ENCODE assay signal across 4 worm cellular contexts in genomic region chrV:858841-859456, ce11.
TF ChIP-seq lines count a peak whose summit lies in the region.

No protein-coding gene starts in this region.

TF ChIP-seq in whole organism, L2 larva, 48 proteins besides CTCF, POLR2A, EP300 and RAD21:
- TF ChIP-seq mdl-1 (tag; optimal IDR thresholded peaks at IDR 0.05; lab: Kevin White, UChicago) (no peak), aly-2 (tag; optimal IDR thresholded peaks at IDR 0.05; lab: Kevin White, UChicago) (no peak), unc-55 (GFP tag; optimal IDR thresholded peaks at IDR 0.05; lab: Kevin White, UChicago) (no peak), snpc-4 (tag; optimal IDR thresholded peaks at IDR 0.05; lab: Kevin White, UChicago) (peak; percentile 88), mbf-1 (tag; optimal IDR thresholded peaks at IDR 0.05; lab: Kevin White, UChicago) (no peak)

TF ChIP-seq in whole organism, L4 larva, 104 proteins besides CTCF, POLR2A, EP300 and RAD21 (continues in another document):
- TF ChIP-seq aly-2 (tag; optimal IDR thresholded peaks at IDR 0.05; lab: Kevin White, UChicago): no peak
- TF ChIP-seq mxl-2 (GFP tag; conservative IDR thresholded peaks at IDR 0.05; lab: Robert Waterston, UW): no peak
- no peak for TF ChIP-seq nhr-76 (tag; optimal IDR thresholded peaks at IDR 0.05; lab: Kevin White, UChicago)
- TF ChIP-seq dmd-8 (GFP tag; IDR thresholded peaks at IDR 0.05; lab: Robert Waterston, UW): no peak
- no peak for TF ChIP-seq ztf-11 (tag; optimal IDR thresholded peaks at IDR 0.05; lab: Kevin White, UChicago)
- TF ChIP-seq F49E8.2 (tag; optimal IDR thresholded peaks at IDR 0.05; lab: Kevin White, UChicago; ENCODE audit: borderline replicate concordance): peak; percentile 8
- TF ChIP-seq T20F7.1 (GFP tag; optimal IDR thresholded peaks at IDR 0.05; lab: Kevin White, UChicago): no peak
- TF ChIP-seq ZK546.5 (tag; optimal IDR thresholded peaks at IDR 0.05; lab: Kevin White, UChicago): no peak
- TF ChIP-seq mxl-3 (GFP tag; optimal IDR thresholded peaks at IDR 0.05; lab: Kevin White, UChicago): no peak
- TF ChIP-seq lin-15B (tag; optimal IDR thresholded peaks at IDR 0.05; lab: Kevin White, UChicago): no peak
- peak; percentile 75 for TF ChIP-seq egl-43 (GFP tag; IDR thresholded peaks at IDR 0.05; lab: Robert Waterston, UW)
- no peak for TF ChIP-seq egl-27 (tag; optimal IDR thresholded peaks at IDR 0.05; lab: Kevin White, UChicago)
- no peak for TF ChIP-seq fkh-10 (GFP tag; optimal IDR thresholded peaks at IDR 0.05; lab: Kevin White, UChicago)
- no peak for TF ChIP-seq zip-11 (GFP tag; IDR thresholded peaks at IDR 0.05; lab: Robert Waterston, UW)
- no peak for TF ChIP-seq lin-13 (GFP tag; optimal IDR thresholded peaks at IDR 0.05; lab: Kevin White, UChicago)
- TF ChIP-seq tag-97 (GFP tag; IDR thresholded peaks at IDR 0.05; lab: Robert Waterston, UW): no peak
- no peak for TF ChIP-seq lsy-2 (tag; optimal IDR thresholded peaks at IDR 0.05; lab: Kevin White, UChicago)
- peak; percentile 80 for TF ChIP-seq snpc-4 (tag; optimal IDR thresholded peaks at IDR 0.05; lab: Kevin White, UChicago)
- no peak for TF ChIP-seq hif-1 (tag; optimal IDR thresholded peaks at IDR 0.05; lab: Kevin White, UChicago)
- no peak for TF ChIP-seq aha-1 (tag; lab: Kevin White, UChicago)
- TF ChIP-seq F10B5.3 (tag; optimal IDR thresholded peaks at IDR 0.05; lab: Kevin White, UChicago): no peak
- no peak for TF ChIP-seq nhr-6 (tag; optimal IDR thresholded peaks at IDR 0.05; lab: Kevin White, UChicago)
- no peak for TF ChIP-seq ceh-62 (tag; optimal IDR thresholded peaks at IDR 0.05; lab: Kevin White, UChicago)
- TF ChIP-seq Y48G9A.11 (GFP tag; IDR thresholded peaks at IDR 0.05; lab: Robert Waterston, UW): 0 out of 2 replicates have a peak, but pooled peaks have one; percentile 43
- no peak for TF ChIP-seq php-3 (GFP tag; IDR thresholded peaks at IDR 0.05; lab: Robert Waterston, UW)
- TF ChIP-seq attf-4 (tag; optimal IDR thresholded peaks at IDR 0.05; lab: Kevin White, UChicago): no peak
- TF ChIP-seq nhr-28 (tag; optimal IDR thresholded peaks at IDR 0.05; lab: Kevin White, UChicago): no peak
- no peak for TF ChIP-seq daf-12 (tag; optimal IDR thresholded peaks at IDR 0.05; lab: Kevin White, UChicago)
- TF ChIP-seq ctbp-1 (GFP tag; IDR thresholded peaks at IDR 0.05; lab: Robert Waterston, UW): no peak
- no peak for TF ChIP-seq fos-1 (tag; optimal IDR thresholded peaks at IDR 0.05; lab: Kevin White, UChicago)
- TF ChIP-seq daf-19 (GFP tag; conservative IDR thresholded peaks at IDR 0.05; lab: Robert Waterston, UW): no peak

TF ChIP-seq in whole organism, late embryonic, 69 proteins besides CTCF, POLR2A, EP300 and RAD21:
- no peak for TF ChIP-seq dve-1 (tag; optimal IDR thresholded peaks at IDR 0.05; lab: Kevin White, UChicago)
- 0 out of 2 replicates have a peak, but pooled peaks have one; percentile 36 for TF ChIP-seq sox-2 (GFP tag; IDR thresholded peaks at IDR 0.05; lab: Robert Waterston, UW)

TF ChIP-seq in whole organism, mixed stage, embryonic, 35 proteins besides CTCF, POLR2A, EP300 and RAD21:
- peak; percentile 48 for TF ChIP-seq ceh-83 (GFP tag; optimal IDR thresholded peaks at IDR 0.05; lab: Kevin White, UChicago)
- no peak for TF ChIP-seq unc-62 (GFP tag; optimal IDR thresholded peaks at IDR 0.05; lab: Kevin White, UChicago)
